Fruit fly (Drosophila melanogaster) whole organism, embryonic: ENCODE results near the gene awd.

Experiments
- Aef1 ChIP-seq: fragments of 200-800 bp; sonication (Bioruptor generic); IDR thresholded peaks from 3 replicates; pipeline ENCODE4 v1.3.6; 2022; ENCODE audit warnings: missing biosample characterization, missing genetic modification characterization
- Antp ChIP-seq: fragments of 200-800 bp; sonication (Bioruptor generic); optimal IDR thresholded peaks from 3 replicates; lab custom pipeline; 2016; ENCODE audit warnings: missing biosample characterization, missing genetic modification characterization
- Asciz ChIP-seq: fragments of 200-800 bp; sonication (Bioruptor generic); optimal IDR thresholded peaks from 2 replicates; lab custom pipeline; 2017; ENCODE audit warnings: missing biosample characterization, mild to moderate bottlenecking, missing genetic modification characterization, missing genetic modification reagents
- Atf6 ChIP-seq: fragments of 200-800 bp; sonication (Bioruptor generic); IDR thresholded peaks from 2 replicates; pipeline ENCODE4 v1.3.6; 2022; ENCODE audit warnings: missing biosample characterization, missing genetic modification characterization
- B-H1 ChIP-seq: fragments of 200-800 bp; sonication (Bioruptor generic); IDR thresholded peaks from 3 replicates; pipeline ENCODE4 v1.3.6; 2022; ENCODE audit warnings: missing biosample characterization, missing genetic modification characterization
- CG10147 ChIP-seq: fragments of 200-800 bp; sonication (Bioruptor generic); optimal IDR thresholded peaks from 2 replicates; lab custom pipeline; 2019; ENCODE audit warnings: missing biosample characterization, mild to moderate bottlenecking, missing genetic modification characterization, moderate library complexity
- CG11085 ChIP-seq: fragments of 200-800 bp; sonication (Bioruptor generic); IDR thresholded peaks from 2 replicates; pipeline ENCODE4 v1.3.6; 2022; ENCODE audit warnings: missing biosample characterization, missing genetic modification characterization
- CG12155 ChIP-seq: fragments of 200-800 bp; sonication (Bioruptor generic); optimal IDR thresholded peaks from 3 replicates; lab custom pipeline; 2016; ENCODE audit warnings: missing biosample characterization, missing genetic modification characterization
- CG1233 ChIP-seq: fragments of 200-800 bp; sonication (Bioruptor generic); optimal IDR thresholded peaks from 4 replicates; lab custom pipeline; 2018; ENCODE audit warnings: missing biosample characterization, mild to moderate bottlenecking, missing genetic modification characterization
- CG12769 ChIP-seq: fragments of 200-800 bp; sonication (Bioruptor generic); optimal IDR thresholded peaks from 2 replicates; lab custom pipeline; 2019; ENCODE audit warnings: missing biosample characterization, mild to moderate bottlenecking, missing genetic modification characterization, moderate library complexity
- CG1647 ChIP-seq: fragments of 200-800 bp; sonication (Bioruptor generic); optimal IDR thresholded peaks from 3 replicates; lab custom pipeline; 2016; ENCODE audit warnings: missing biosample characterization, missing genetic modification characterization
- CG16813 ChIP-seq: fragments of 200-800 bp; sonication (Bioruptor generic); IDR thresholded peaks from 3 replicates; pipeline ENCODE4 v1.3.6; 2022; ENCODE audit warnings: missing biosample characterization, missing genetic modification characterization; ENCODE audit not compliant: partially characterized antibody
- CG18619 ChIP-seq: fragments of 200-800 bp; sonication (Bioruptor generic); optimal IDR thresholded peaks from 3 replicates; lab custom pipeline; 2017; ENCODE audit warnings: missing biosample characterization, mild to moderate bottlenecking, missing genetic modification characterization
- CG2120 ChIP-seq: fragments of 200-800 bp; sonication (Bioruptor generic); optimal IDR thresholded peaks from 3 replicates; lab custom pipeline; 2016; ENCODE audit warnings: missing biosample characterization, missing genetic modification characterization
- CG2712 ChIP-seq: fragments of 200-800 bp; optimal IDR thresholded peaks from 3 replicates; lab custom pipeline; 2019; ENCODE audit warnings: missing biosample characterization, mild to moderate bottlenecking, missing genetic modification characterization, moderate library complexity
- CG3995 ChIP-seq: fragments of 200-800 bp; sonication (Bioruptor generic); optimal IDR thresholded peaks from 3 replicates; lab custom pipeline; 2016; ENCODE audit warnings: missing biosample characterization, missing genetic modification characterization
- CG4730 ChIP-seq: fragments of 200-800 bp; sonication (Bioruptor generic); IDR thresholded peaks from 2 replicates; pipeline ENCODE4 v1.3.6; 2022; ENCODE audit warnings: missing biosample characterization, missing genetic modification characterization
- CG6272 ChIP-seq: fragments of 200-800 bp; sonication (Bioruptor generic); IDR thresholded peaks from 2 replicates; pipeline ENCODE4 v1.3.6; 2022; ENCODE audit warnings: missing biosample characterization, missing genetic modification characterization
- CG6791 ChIP-seq: fragments of 200-800 bp; sonication (Bioruptor generic); IDR thresholded peaks from 3 replicates; pipeline ENCODE4 v1.3.6; 2022; ENCODE audit warnings: missing biosample characterization, missing genetic modification characterization; ENCODE audit not compliant: partially characterized antibody
- CG7556 ChIP-seq: fragments of 200-800 bp; sonication (Bioruptor generic); optimal IDR thresholded peaks from 2 replicates; lab custom pipeline; 2017; ENCODE audit warnings: missing biosample characterization, mild to moderate bottlenecking, missing genetic modification characterization
- CG8388 ChIP-seq: fragments of 200-800 bp; sonication (Bioruptor generic); optimal IDR thresholded peaks from 2 replicates; lab custom pipeline; 2019; ENCODE audit warnings: missing biosample characterization, mild to moderate bottlenecking, missing genetic modification characterization, moderate library complexity
- CTCF ChIP-seq: fragments of 200-800 bp; sonication (Bioruptor generic); optimal IDR thresholded peaks from 2 replicates; lab custom pipeline; 2017; ENCODE audit warnings: missing biosample characterization, mild to moderate bottlenecking, missing genetic modification characterization, moderate library complexity
- CoRest ChIP-seq: fragments of 200-800 bp; sonication (Bioruptor generic); optimal IDR thresholded peaks from 3 replicates; lab custom pipeline; 2018; ENCODE audit warnings: missing biosample characterization, mild to moderate bottlenecking, missing genetic modification characterization, moderate library complexity
- D19B ChIP-seq: fragments of 200-800 bp; sonication (Bioruptor generic); optimal IDR thresholded peaks from 2 replicates; lab custom pipeline; 2017; ENCODE audit warnings: missing biosample characterization, mild to moderate bottlenecking, missing genetic modification characterization
- Dip3 ChIP-seq: fragments of 200-800 bp; sonication (Bioruptor generic); optimal IDR thresholded peaks from 3 replicates; lab custom pipeline; 2016; ENCODE audit warnings: missing biosample characterization, missing genetic modification characterization
- Elba2 ChIP-seq: fragments of 200-800 bp; sonication (Bioruptor generic); optimal IDR thresholded peaks from 3 replicates; lab custom pipeline; 2016; ENCODE audit warnings: missing biosample characterization, missing genetic modification characterization
- Hmx ChIP-seq: fragments of 200-800 bp; sonication (Bioruptor generic); optimal IDR thresholded peaks from 2 replicates; lab custom pipeline; 2016; ENCODE audit warnings: missing biosample characterization, missing genetic modification characterization
- Hr3 ChIP-seq: fragments of 200-800 bp; sonication (Bioruptor generic); optimal IDR thresholded peaks from 3 replicates; lab custom pipeline; 2016; ENCODE audit warnings: missing biosample characterization, missing genetic modification characterization
- Med ChIP-seq: fragments of 200-800 bp; sonication (Bioruptor generic); peaks from one replicate; lab custom pipeline; 2016; ENCODE audit warnings: missing biosample characterization, missing genetic modification characterization, mild to moderate bottlenecking, inconsistent platforms, moderate library complexity
- NC2β ChIP-seq: fragments of 200-800 bp; sonication (Bioruptor generic); optimal IDR thresholded peaks from 2 replicates; lab custom pipeline; 2016; ENCODE audit warnings: missing biosample characterization, missing genetic modification characterization
- Nf-YA ChIP-seq: fragments of 200-800 bp; sonication (Bioruptor generic); IDR thresholded peaks from 2 replicates; pipeline ENCODE4 v1.3.6; 2022; ENCODE audit warnings: missing biosample characterization, missing genetic modification characterization
- PHDP ChIP-seq: fragments of 200-800 bp; sonication (Bioruptor generic); optimal IDR thresholded peaks from 3 replicates; lab custom pipeline; 2018; ENCODE audit warnings: missing biosample characterization, mild to moderate bottlenecking, missing genetic modification characterization, moderate library complexity
- Scr ChIP-seq: fragments of 200-800 bp; sonication (Bioruptor generic); IDR thresholded peaks from 2 replicates; pipeline ENCODE4 v1.3.6; 2022; ENCODE audit warnings: missing biosample characterization, missing genetic modification characterization; ENCODE audit not compliant: partially characterized antibody
- ab ChIP-seq: fragments of 200-800 bp; sonication (Bioruptor generic); optimal IDR thresholded peaks from 2 replicates; lab custom pipeline; 2016; ENCODE audit warnings: missing biosample characterization, missing genetic modification characterization
- ase ChIP-seq: fragments of 200-800 bp; sonication (Bioruptor generic); IDR thresholded peaks from 3 replicates; pipeline ENCODE4 v1.3.6; 2022; ENCODE audit warnings: missing biosample characterization, missing genetic modification characterization
- bcd ChIP-seq: fragments of 200-800 bp; sonication (Bioruptor generic); optimal IDR thresholded peaks from 2 replicates; lab custom pipeline; 2017; ENCODE audit warnings: missing biosample characterization, mild to moderate bottlenecking, missing genetic modification characterization
- br ChIP-seq: fragments of >200 bp; optimal IDR thresholded peaks from 2 replicates; lab custom pipeline; 2017
- cato ChIP-seq: fragments of 200-800 bp; sonication (Bioruptor generic); optimal IDR thresholded peaks from 2 replicates; lab custom pipeline; 2016; ENCODE audit warnings: missing biosample characterization, missing genetic modification characterization, borderline replicate concordance
- crol ChIP-seq: fragments of 200-800 bp; sonication (Bioruptor generic); IDR thresholded peaks from 2 replicates; pipeline ENCODE4 v1.3.6; 2022; ENCODE audit warnings: missing biosample characterization, missing genetic modification characterization
- dan ChIP-seq: fragments of 200-800 bp; sonication (Bioruptor generic); IDR thresholded peaks from 2 replicates; pipeline ENCODE4 v1.3.6; 2022; ENCODE audit warnings: missing biosample characterization, missing genetic modification characterization
- grau ChIP-seq: fragments of 200-800 bp; optimal IDR thresholded peaks from 3 replicates; lab custom pipeline; 2019; ENCODE audit warnings: missing biosample characterization, mild to moderate bottlenecking, missing genetic modification characterization, moderate library complexity
- kni ChIP-seq: fragments of 200-800 bp; sonication (Bioruptor generic); optimal IDR thresholded peaks from 3 replicates; lab custom pipeline; 2017; ENCODE audit warnings: mild to moderate bottlenecking, missing biosample characterization, missing genetic modification reagents, missing genetic modification characterization
- lab ChIP-seq: fragments of 200-800 bp; sonication (Bioruptor generic); optimal IDR thresholded peaks from 3 replicates; lab custom pipeline; 2017; ENCODE audit warnings: missing biosample characterization, missing genetic modification characterization, mild to moderate bottlenecking, moderate library complexity, missing genetic modification reagents
- lilli ChIP-seq: fragments of 200-800 bp; sonication (Bioruptor generic); optimal IDR thresholded peaks from 3 replicates; lab custom pipeline; 2016; ENCODE audit warnings: missing biosample characterization, missing genetic modification characterization
- otp ChIP-seq: fragments of 200-800 bp; sonication (Bioruptor generic); IDR thresholded peaks from 3 replicates; pipeline ENCODE4, ENCODE4 v1.3.6; 2022; ENCODE audit warnings: missing biosample characterization, missing genetic modification characterization
- p53 ChIP-seq: fragments of 200-800 bp; sonication (Bioruptor generic); optimal IDR thresholded peaks from 2 replicates; lab custom pipeline; 2016; ENCODE audit warnings: missing biosample characterization, missing genetic modification characterization
- pnt ChIP-seq: fragments of 200-800 bp; sonication (Bioruptor generic); optimal IDR thresholded peaks from 3 replicates; lab custom pipeline; 2016; ENCODE audit warnings: missing biosample characterization, missing genetic modification characterization
- ro ChIP-seq: fragments of 200-800 bp; sonication (Bioruptor generic); IDR thresholded peaks from 2 replicates; pipeline ENCODE4 v1.3.6; 2022; ENCODE audit warnings: missing biosample characterization, missing genetic modification characterization
- slou ChIP-seq: fragments of 200-800 bp; sonication (Bioruptor generic); optimal IDR thresholded peaks from 3 replicates; lab custom pipeline; 2016; ENCODE audit warnings: missing biosample characterization, missing genetic modification characterization
- sqz ChIP-seq: fragments of 200-800 bp; sonication (Bioruptor generic); optimal IDR thresholded peaks from 3 replicates; lab custom pipeline; 2018; ENCODE audit warnings: missing biosample characterization, mild to moderate bottlenecking, missing genetic modification characterization
- tin ChIP-seq: fragments of 200-800 bp; sonication (Bioruptor generic); optimal IDR thresholded peaks from 3 replicates; lab custom pipeline; 2016; ENCODE audit warnings: missing biosample characterization, missing genetic modification characterization

Gene awd

dm6 chr3R:31725486-31726227 lies 20.2 kb downstream of the awd start (continued):
- TF ChIP-seq pnt (GFP tag; lab: Kevin White, UChicago), result no peak
- TF ChIP-seq bcd (GFP tag; lab: Kevin White, UChicago), result no peak
- no peak for TF ChIP-seq CG4730 (GFP tag; lab: Robert Waterston, UW)
- TF ChIP-seq CG16813 (GFP tag; lab: Robert Waterston, UW), result peak; percentile 37; the same call in 2 of the 3 replicates
- TF ChIP-seq NC2β (GFP tag; lab: Kevin White, UChicago), result peak; percentile 18
- TF ChIP-seq Nf-YA (GFP tag; lab: Robert Waterston, UW), result no peak
- no peak for TF ChIP-seq lab (GFP tag; lab: Kevin White, UChicago)
- peak; percentile 5 for TF ChIP-seq CG1233 (GFP tag; lab: Kevin White, UChicago)
- no peak for TF ChIP-seq tin (GFP tag; lab: Kevin White, UChicago)
- TF ChIP-seq D19B, result no peak
- peak; percentile 50 for TF ChIP-seq CG12155
- no peak for TF ChIP-seq CG11085 (GFP tag; lab: Robert Waterston, UW)
- TF ChIP-seq CG18619 (GFP tag; lab: Kevin White, UChicago), result no peak
- TF ChIP-seq Asciz, result peak; percentile 37
- TF ChIP-seq grau (tag; lab: Kevin White, UChicago), result no peak
- TF ChIP-seq Scr, result 0 out of 2 replicates have a peak, but pooled peaks have one; percentile 15
- TF ChIP-seq CG2120, result no peak
- no peak for TF ChIP-seq cato (GFP tag; lab: Kevin White, UChicago)
- TF ChIP-seq CG7556, result no peak
- no peak for TF ChIP-seq CG12769
- no peak for TF ChIP-seq Dip3 (GFP tag; lab: Kevin White, UChicago)
- TF ChIP-seq CG6272 (GFP tag; lab: Robert Waterston, UW), result no peak
- TF ChIP-seq CG8388 (GFP tag; lab: Kevin White, UChicago), result no peak
- TF ChIP-seq dan (GFP tag; lab: Robert Waterston, UW), result no peak
- TF ChIP-seq br (lab: Kevin White, UChicago), result no peak
- TF ChIP-seq ab (GFP tag; lab: Kevin White, UChicago), result no peak
- peak; percentile 16 for TF ChIP-seq CG2712 (tag; lab: Kevin White, UChicago)
- no peak for TF ChIP-seq PHDP (tag; lab: Kevin White, UChicago)
- TF ChIP-seq Hmx, result no peak
- peak; percentile 27 for TF ChIP-seq Elba2
- 0 out of 3 replicates have a peak, but pooled peaks have one; percentile 4 for TF ChIP-seq ase (GFP tag; lab: Robert Waterston, UW)
- TF ChIP-seq crol (GFP tag; lab: Robert Waterston, UW), result peak; percentile 71
- TF ChIP-seq Hr3 (GFP tag; lab: Kevin White, UChicago), result no peak
- TF ChIP-seq p53, result no peak
- TF ChIP-seq Aef1 (GFP tag; lab: Robert Waterston, UW), result no peak
- TF ChIP-seq CG1647, result no peak
- no peak for TF ChIP-seq CTCF (GFP tag; lab: Kevin White, UChicago)
- peak; percentile 63 for TF ChIP-seq Med (GFP tag; lab: Kevin White, UChicago)
- TF ChIP-seq Atf6 (GFP tag; lab: Robert Waterston, UW), result no peak
- peak; percentile 16; the same call in 2 of the 3 replicates for TF ChIP-seq otp (GFP tag; lab: Robert Waterston, UW)
- no peak for TF ChIP-seq CG6791 (GFP tag; lab: Robert Waterston, UW)
- TF ChIP-seq B-H1 (GFP tag; lab: Robert Waterston, UW), result no peak
- no peak for TF ChIP-seq CG3995 (GFP tag; lab: Kevin White, UChicago)
- TF ChIP-seq Antp (GFP tag; lab: Kevin White, UChicago), result no peak
- no peak for TF ChIP-seq CoRest (tag; lab: Kevin White, UChicago)
- TF ChIP-seq CG10147 (GFP tag; lab: Kevin White, UChicago), result no peak
- no peak for TF ChIP-seq slou (GFP tag; lab: Kevin White, UChicago)
- no peak for TF ChIP-seq lilli
- peak; percentile 4 for TF ChIP-seq sqz (GFP tag; lab: Kevin White, UChicago)
- TF ChIP-seq kni (GFP tag; lab: Kevin White, UChicago), result peak; percentile 67
- TF ChIP-seq ro, result no peak
